Worm (Caenorhabditis elegans) whole organism, L4 larva: ENCODE measurements around the gene ubq-2.

Experiments used
- D1046.2 ChIP-seq: fragments of 200-800 bp; sonication (Bioruptor generic); IDR thresholded peaks from 2 replicates; pipeline ENCODE4 v1.3.6; 2022; ENCODE audit warnings: missing genetic modification characterization, missing compliant biosample characterization
- T26A8.4 ChIP-seq: fragments of 200-800 bp; sonication (Bioruptor generic); IDR thresholded peaks from 2 replicates; pipeline ENCODE4 v1.3.6; 2022; ENCODE audit warnings: missing genetic modification characterization, missing compliant biosample characterization
- Y75B8A.6 ChIP-seq: fragments of 200-800 bp; sonication (Bioruptor generic); IDR thresholded peaks from 2 replicates; pipeline ENCODE4 v1.3.6; 2022; ENCODE audit warnings: missing genetic modification reagents, missing genetic modification characterization, missing compliant biosample characterization
- ZK546.5 ChIP-seq, 2 experiments: sonication (generic microtip); optimal IDR thresholded peaks; 2 replicates each; lab custom pipeline; 2017; ENCODE audit warnings: missing biosample characterization in 2 of 2, missing genetic modification characterization in 2 of 2
- aha-1 ChIP-seq: fragments of 150-350 bp; peaks from one replicate; lab custom pipeline; 2014; ENCODE audit warnings: missing biosample characterization, missing genetic modification characterization
- ceh-20 ChIP-seq: fragments of 200-800 bp; sonication (Bioruptor generic); IDR thresholded peaks from 2 replicates; pipeline ENCODE4 v1.3.6; 2022; ENCODE audit warnings: missing genetic modification reagents, missing genetic modification characterization, missing compliant biosample characterization
- ceh-28 ChIP-seq: fragments of 150-350 bp; optimal IDR thresholded peaks from 2 replicates; lab custom pipeline; 2014; ENCODE audit warnings: missing biosample characterization, missing genetic modification reagents, missing genetic modification characterization
- ces-1 ChIP-seq: fragments of 150-350 bp; sonication (generic microtip); optimal IDR thresholded peaks from 4 replicates; lab custom pipeline; 2014; ENCODE audit warnings: missing biosample characterization, missing genetic modification reagents, missing genetic modification characterization
- cey-2 ChIP-seq: sonication (generic microtip); optimal IDR thresholded peaks from 3 replicates; lab custom pipeline; 2017; ENCODE audit warnings: missing genetic modification characterization, mild to moderate bottlenecking, missing compliant biosample characterization, antibody characterized with exemption, borderline replicate concordance; ENCODE audit not compliant: insufficient read depth
- duxl-1 ChIP-seq: sonication (generic microtip); optimal IDR thresholded peaks from 2 replicates; lab custom pipeline; 2016; ENCODE audit warnings: mild to moderate bottlenecking, missing genetic modification characterization, moderate library complexity, missing compliant biosample characterization; ENCODE audit not compliant: poor library complexity
- egl-27 ChIP-seq: sonication (generic microtip); optimal IDR thresholded peaks from 3 replicates; lab custom pipeline; 2017; ENCODE audit warnings: missing biosample characterization, missing genetic modification reagents, missing genetic modification characterization
- fkh-10 ChIP-seq: fragments of 150-350 bp; optimal IDR thresholded peaks from 2 replicates; lab custom pipeline; 2014; ENCODE audit warnings: missing biosample characterization, missing genetic modification reagents, missing genetic modification characterization
- fos-1 ChIP-seq: fragments of 150-350 bp; optimal IDR thresholded peaks from 2 replicates; lab custom pipeline; 2014; ENCODE audit warnings: missing biosample characterization, missing genetic modification characterization
- hlh-11 ChIP-seq: fragments of 200-800 bp; sonication (Bioruptor generic); optimal IDR thresholded peaks from 2 replicates; lab custom pipeline; 2018; ENCODE audit warnings: mild to moderate bottlenecking, missing genetic modification characterization, missing compliant biosample characterization
- hmg-1.1 ChIP-seq: fragments of 200-800 bp; sonication (Bioruptor generic); IDR thresholded peaks from 2 replicates; pipeline ENCODE4 v1.3.6; 2022; ENCODE audit warnings: missing genetic modification reagents, missing genetic modification characterization, missing compliant biosample characterization
- lim-7 ChIP-seq: fragments of 200-800 bp; sonication (Bioruptor generic); IDR thresholded peaks from 2 replicates; pipeline ENCODE4 v1.3.6; 2022; ENCODE audit warnings: missing genetic modification characterization, missing compliant biosample characterization
- lin-15B ChIP-seq: fragments of 150-350 bp; sonication (generic microtip); optimal IDR thresholded peaks from 3 replicates; lab custom pipeline; 2014; ENCODE audit warnings: missing biosample characterization, missing genetic modification characterization
- lin-29 ChIP-seq: fragments of 200-800 bp; sonication (Bioruptor generic); IDR thresholded peaks from 2 replicates; pipeline ENCODE4 v1.3.6; 2022; ENCODE audit warnings: missing genetic modification reagents, missing genetic modification characterization, missing compliant biosample characterization
- lsy-2 ChIP-seq, 2 experiments: fragments of 150-350 bp in 1 of 2; sonication (generic microtip) in 1 of 2; optimal IDR thresholded peaks; 2 replicates each; lab custom pipeline; 2014 to 2017; ENCODE audit warnings: missing biosample characterization in 2 of 2, missing genetic modification characterization in 2 of 2
- madf-5 ChIP-seq, 2 experiments: fragments of 200-800 bp; sonication (Bioruptor generic); IDR thresholded peaks; 2 replicates each; pipeline ENCODE4 v1.3.6; 2022; ENCODE audit warnings: missing compliant biosample characterization in 2 of 2, missing genetic modification characterization in 2 of 2
- mes-2 ChIP-seq: sonication (generic microtip); optimal IDR thresholded peaks from 2 replicates; lab custom pipeline; 2016; ENCODE audit warnings: missing genotype, mild to moderate bottlenecking, missing genetic modification characterization, missing compliant biosample characterization; ENCODE audit not compliant: poor library complexity, severe bottlenecking
- nhr-25 ChIP-seq: sonication (generic microtip); optimal IDR thresholded peaks from 2 replicates; lab custom pipeline; 2017; ENCODE audit warnings: missing genetic modification characterization, mild to moderate bottlenecking, missing compliant biosample characterization, antibody characterized with exemption, moderate library complexity, borderline replicate concordance; ENCODE audit not compliant: insufficient read depth
- nhr-28 ChIP-seq: fragments of 150-350 bp; optimal IDR thresholded peaks from 2 replicates; lab custom pipeline; 2014; ENCODE audit warnings: missing biosample characterization, missing genetic modification characterization
- nhr-42 ChIP-seq: fragments of 200-800 bp; sonication (Bioruptor generic); IDR thresholded peaks from 2 replicates; pipeline ENCODE4 v1.3.6; 2022; ENCODE audit warnings: missing genetic modification characterization, missing compliant biosample characterization
- php-3 ChIP-seq: fragments of 200-800 bp; sonication (Bioruptor generic); IDR thresholded peaks from 2 replicates; pipeline ENCODE4 v1.3.6; 2022; ENCODE audit warnings: missing genetic modification reagents, missing genetic modification characterization, missing compliant biosample characterization
- pqm-1 ChIP-seq: sonication (generic microtip); optimal IDR thresholded peaks from 2 replicates; lab custom pipeline; 2017; ENCODE audit warnings: missing biosample characterization, missing genetic modification characterization
- rbr-2 ChIP-seq: sonication (generic microtip); optimal IDR thresholded peaks from 2 replicates; lab custom pipeline; 2016; ENCODE audit warnings: missing genotype, missing genetic modification characterization, missing compliant biosample characterization
- skn-1 ChIP-seq: fragments of 150-350 bp; optimal IDR thresholded peaks from 2 replicates; lab custom pipeline; 2014; ENCODE audit warnings: missing biosample characterization, missing genetic modification characterization
- snpc-1.2 ChIP-seq: fragments of 200-800 bp; sonication (Bioruptor generic); IDR thresholded peaks from 2 replicates; pipeline ENCODE4 v1.3.6; 2022; ENCODE audit warnings: missing genetic modification reagents, missing genetic modification characterization, missing compliant biosample characterization
- snpc-4 ChIP-seq: fragments of 150-350 bp; optimal IDR thresholded peaks from 2 replicates; lab custom pipeline; 2014; ENCODE audit warnings: missing biosample characterization, missing genetic modification characterization
- spr-3 ChIP-seq: fragments of 200-800 bp; sonication (Bioruptor generic); optimal IDR thresholded peaks from 2 replicates; lab custom pipeline; 2018; ENCODE audit warnings: mild to moderate bottlenecking, missing genetic modification characterization, missing compliant biosample characterization
- tra-1 ChIP-seq: fragments of 200-800 bp; sonication (Bioruptor generic); IDR thresholded peaks from 2 replicates; pipeline ENCODE4 v1.3.6; 2022; ENCODE audit warnings: missing genetic modification reagents, missing genetic modification characterization, missing compliant biosample characterization
- unc-39 ChIP-seq: sonication (generic microtip); optimal IDR thresholded peaks from 2 replicates; lab custom pipeline; 2017; ENCODE audit warnings: missing biosample characterization, missing genetic modification characterization
- unc-62 ChIP-seq, 3 experiments: fragments of 150-350 bp in 1 of 3; sonication (generic microtip); optimal IDR thresholded peaks in 2 of 3; peaks in 1 of 3; 1 replicate in 1 of 3; 2 replicates in 2 of 3; lab custom pipeline; 2014 to 2017; ENCODE audit warnings: missing biosample characterization in 3 of 3, missing genetic modification characterization in 3 of 3, missing genetic modification reagents in 3 of 3, missing genotype in 1 of 3
- zfp-2 ChIP-seq: sonication (generic microtip); optimal IDR thresholded peaks from 2 replicates; lab custom pipeline; 2016; ENCODE audit warnings: mild to moderate bottlenecking, missing genetic modification characterization, missing compliant biosample characterization

ubq-2 gene

DNA sequence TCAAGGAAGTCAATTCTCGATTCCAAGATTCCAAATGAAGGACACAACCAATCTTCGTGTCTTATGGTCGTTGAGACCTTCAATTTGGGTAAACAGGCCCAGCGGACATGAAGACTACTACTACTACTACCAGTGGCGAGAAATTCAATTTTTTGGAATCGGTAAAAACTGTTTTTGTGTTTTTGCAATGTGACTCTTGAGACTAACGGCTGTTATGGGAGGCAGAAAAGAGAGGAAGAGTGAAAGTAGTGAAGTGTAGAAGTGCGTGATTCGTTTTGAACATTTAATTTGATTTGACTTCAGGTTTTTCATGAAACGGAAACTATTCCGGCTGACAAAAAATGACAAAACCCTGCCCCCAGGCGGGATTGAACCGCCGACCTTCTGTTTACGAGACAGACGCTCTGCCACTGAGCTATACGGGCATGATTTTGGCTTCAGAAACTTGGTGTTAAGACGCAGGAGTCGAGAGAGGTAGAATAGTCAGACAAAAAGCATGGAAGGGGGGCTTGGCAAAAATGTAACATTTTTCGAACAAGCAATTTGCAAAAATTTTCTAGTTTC is 37.5 kb upstream of the ubq-2 start (continued):
- TF ChIP-seq lsy-2 (tag; optimal IDR thresholded peaks at IDR 0.05; lab: Kevin White, UChicago) (peak in 1 of 2 experiments; percentile 64), D1046.2 (GFP tag; lab: Robert Waterston, UW) (no peak), spr-3 (GFP tag; lab: Kevin White, UChicago) (peak; percentile 25), ZK546.5 (tag; optimal IDR thresholded peaks at IDR 0.05; lab: Kevin White, UChicago) (no peak), fos-1 (tag; lab: Kevin White, UChicago) (no peak), lin-29 (GFP tag; lab: Robert Waterston, UW) (no peak), nhr-42 (GFP tag; lab: Robert Waterston, UW) (peak; percentile 65; the same call in 1 of the 2 replicates), duxl-1 (tag; lab: Kevin White, UChicago) (peak; percentile 71), hlh-11 (tag; lab: Kevin White, UChicago) (peak; percentile 54), nhr-25 (peak; percentile 18), php-3 (GFP tag; lab: Robert Waterston, UW) (peak; percentile 50; the same call in 1 of the 2 replicates), mes-2 (tag; lab: Kevin White, UChicago) (peak; percentile 75), pqm-1 (no peak), hmg-1.1 (GFP tag; lab: Robert Waterston, UW) (peak; percentile 85), snpc-1.2 (GFP tag; lab: Robert Waterston, UW) (peak; percentile 57; the same call in 1 of the 2 replicates), nhr-28 (no peak), unc-39 (tag; lab: Kevin White, UChicago) (no peak)

DNA sequence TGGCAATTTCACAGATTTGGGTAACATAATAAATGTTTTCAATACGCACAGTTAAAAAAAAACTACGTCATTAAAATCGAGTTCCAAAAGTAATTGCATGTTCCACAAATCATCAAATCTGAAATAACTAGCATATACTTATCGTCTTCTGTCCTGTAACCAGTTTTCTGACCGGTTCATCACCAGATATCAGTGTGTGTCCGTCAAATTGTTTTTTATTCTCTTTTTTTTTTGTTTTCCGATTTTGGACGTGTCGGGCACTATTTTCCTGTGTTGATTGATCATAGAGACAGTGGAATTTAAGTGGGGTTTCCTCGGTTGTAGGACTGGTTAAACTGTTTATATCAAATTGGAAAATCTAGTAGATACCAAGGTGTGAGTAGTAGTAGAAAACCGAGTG is 35.6 kb upstream of the ubq-2 start:
- TF ChIP-seq lsy-2 (tag; optimal IDR thresholded peaks at IDR 0.05; lab: Kevin White, UChicago) (no peak), unc-39 (tag; lab: Kevin White, UChicago) (no peak), unc-62 (GFP tag; optimal IDR thresholded peaks at IDR 0.05 in 1 of 2; lab: Kevin White, UChicago) (peak in 1 of 2 experiments; percentile 66), unc-62 (tag; optimal IDR thresholded peaks at IDR 0.05; lab: Kevin White, UChicago) (no peak), lin-15B (tag; lab: Kevin White, UChicago) (no peak)

DNA sequence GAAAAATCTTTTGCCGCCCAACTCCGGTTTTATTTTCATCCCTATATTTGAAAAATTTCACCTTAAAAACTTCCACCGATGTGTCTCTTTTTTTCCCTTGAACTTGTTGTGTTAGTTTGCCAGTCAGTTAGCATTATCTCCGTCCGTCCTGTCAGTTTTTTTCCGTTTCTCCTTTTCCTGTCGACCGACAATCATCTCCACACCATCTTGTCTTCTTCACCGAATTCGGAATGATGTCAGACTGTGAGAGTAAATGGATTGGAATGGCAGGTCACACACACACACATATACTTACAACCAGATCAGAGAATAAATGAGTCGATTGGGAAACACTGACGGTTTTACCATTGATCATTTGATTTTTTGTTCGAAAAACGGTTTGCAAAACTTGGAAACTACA is 33.6 kb upstream of the ubq-2 start:
- no peak for TF ChIP-seq ceh-20 (GFP tag; lab: Robert Waterston, UW)
- peak; percentile 80 for TF ChIP-seq aha-1 (tag; lab: Kevin White, UChicago)
- peak; percentile 44 for TF ChIP-seq nhr-28
- peak; percentile 3 for TF ChIP-seq mes-2 (tag; lab: Kevin White, UChicago)
- TF ChIP-seq unc-62 (GFP tag; optimal IDR thresholded peaks at IDR 0.05 in 1 of 2; lab: Kevin White, UChicago) = peak in 1 of 2 experiments; percentile 99
- TF ChIP-seq unc-62 (tag; optimal IDR thresholded peaks at IDR 0.05; lab: Kevin White, UChicago) = no peak
- TF ChIP-seq hlh-11 (tag; lab: Kevin White, UChicago) = peak; percentile 17
- no peak for TF ChIP-seq snpc-4
- TF ChIP-seq egl-27 (tag; lab: Kevin White, UChicago) = no peak

DNA sequence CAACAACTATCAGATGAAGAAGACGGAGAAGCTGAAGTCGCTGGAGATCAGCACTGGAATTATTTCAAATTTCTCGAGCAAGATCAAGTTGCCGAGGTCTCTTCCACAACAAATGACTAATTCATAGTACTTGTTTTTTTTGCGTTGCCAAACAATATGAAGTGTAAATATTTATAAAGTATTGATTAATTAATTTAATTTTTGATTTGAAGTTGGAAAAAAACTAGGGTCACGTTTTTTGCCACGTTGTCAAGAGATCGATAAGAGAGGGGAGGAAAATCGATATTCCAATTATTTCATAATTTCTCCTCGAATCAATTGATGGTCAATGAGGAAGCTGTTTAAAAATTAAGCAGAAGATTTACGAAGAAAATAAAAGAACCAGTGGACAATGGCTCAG is 26.8 kb upstream of the ubq-2 start, which contains the start of gene snf-7:
Gene snf-7, plus strand, starts transcription at position 301 of the 400 bp plus-strand sequence.
- TF ChIP-seq nhr-42 (GFP tag; lab: Robert Waterston, UW) (no peak), ceh-28 (tag; lab: Kevin White, UChicago) (peak; percentile 36)

DNA sequence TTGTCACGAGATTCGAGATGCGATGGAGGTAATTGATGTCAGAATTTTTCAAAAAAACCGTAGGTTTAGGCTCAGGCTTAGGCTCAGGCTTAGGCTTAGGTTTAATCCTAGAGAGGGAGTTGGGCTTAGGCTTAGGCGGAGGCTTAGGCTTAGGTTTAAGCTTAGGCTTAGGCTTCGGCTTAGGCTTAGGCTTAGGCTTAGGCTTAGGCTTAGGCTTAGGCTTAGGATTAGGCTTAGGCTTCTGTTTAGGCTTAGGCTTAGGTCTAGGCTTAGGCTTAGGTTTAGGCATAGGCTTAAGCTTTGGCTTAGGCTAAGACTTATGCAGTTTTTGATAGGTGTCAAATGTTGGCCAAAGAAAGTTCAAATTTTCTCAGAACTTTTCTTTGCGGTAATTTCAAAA is 26.0 kb upstream of the ubq-2 start:
- no peak for TF ChIP-seq zfp-2
- peak in 1 of 2 experiments; percentile 9 for TF ChIP-seq unc-62 (GFP tag; optimal IDR thresholded peaks at IDR 0.05 in 1 of 2; lab: Kevin White, UChicago)
- no peak for TF ChIP-seq unc-62 (tag; optimal IDR thresholded peaks at IDR 0.05; lab: Kevin White, UChicago)

DNA sequence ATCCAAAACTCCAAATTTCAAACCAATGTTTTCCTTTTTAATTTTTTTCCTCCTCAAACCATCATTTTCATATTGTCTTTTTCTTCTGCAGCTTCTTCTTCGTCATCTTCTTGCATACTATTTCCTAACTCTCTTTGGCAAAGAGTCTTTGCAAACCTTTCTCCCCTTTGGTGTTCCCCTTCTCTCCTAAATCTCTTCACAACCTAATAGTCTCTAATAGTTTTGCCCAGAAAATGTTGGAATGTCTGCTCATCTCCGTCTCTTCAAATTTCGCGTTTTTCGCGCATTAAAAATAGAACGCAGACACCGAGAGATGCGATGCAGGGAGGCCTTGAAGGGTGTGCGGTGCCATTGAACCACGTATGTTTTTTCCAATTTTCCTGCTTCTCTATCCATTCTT is 23.8 kb upstream of the ubq-2 start, which contains the start of gene ZK1010.10:
Gene ZK1010.10, plus strand, starts transcription at position 286 of the 400 bp plus-strand sequence.
- no peak for TF ChIP-seq ceh-20 (GFP tag; lab: Robert Waterston, UW)
- peak in 1 of 2 experiments; percentile 73 for TF ChIP-seq lsy-2 (tag; optimal IDR thresholded peaks at IDR 0.05; lab: Kevin White, UChicago)
- TF ChIP-seq ces-1 = no peak
- TF ChIP-seq fkh-10 (GFP tag; lab: Kevin White, UChicago) = peak; percentile 11
- TF ChIP-seq ZK546.5 (tag; optimal IDR thresholded peaks at IDR 0.05; lab: Kevin White, UChicago) = no peak
- no peak for TF ChIP-seq madf-5 (GFP tag; IDR thresholded peaks at IDR 0.05; lab: Robert Waterston, UW)
- no peak for TF ChIP-seq skn-1
- TF ChIP-seq snpc-4 = no peak
- peak; percentile 34 for TF ChIP-seq rbr-2 (tag; lab: Kevin White, UChicago)
- no peak for TF ChIP-seq unc-62 (GFP tag; optimal IDR thresholded peaks at IDR 0.05 in 1 of 2; lab: Kevin White, UChicago)
- no peak for TF ChIP-seq unc-62 (tag; optimal IDR thresholded peaks at IDR 0.05; lab: Kevin White, UChicago)
- TF ChIP-seq Y75B8A.6 = no peak
- TF ChIP-seq cey-2 (tag; lab: Kevin White, UChicago) = no peak
- peak; percentile 66 for TF ChIP-seq mes-2 (tag; lab: Kevin White, UChicago)
- peak; percentile 2 for TF ChIP-seq aha-1 (tag; lab: Kevin White, UChicago)
- TF ChIP-seq duxl-1 (tag; lab: Kevin White, UChicago) = no peak
- no peak for TF ChIP-seq spr-3 (GFP tag; lab: Kevin White, UChicago)
- TF ChIP-seq tra-1 (GFP tag; lab: Robert Waterston, UW) = no peak
- TF ChIP-seq T26A8.4 (GFP tag; lab: Robert Waterston, UW) = no peak
- no peak for TF ChIP-seq lim-7 (GFP tag; lab: Robert Waterston, UW)
- no peak for TF ChIP-seq pqm-1
- TF ChIP-seq hmg-1.1 (GFP tag; lab: Robert Waterston, UW) = peak; percentile 58; the same call in 1 of the 2 replicates
